Fruit fly (Drosophila melanogaster): Measurements from ENCODE around the gene tos.
A peak's percentile ranks its signal among the peaks of the same experiment; 100 is the strongest.

Gene tos

dm6 chr2L:18717365-18718011 lies 35.6 kb upstream of the tos start (continued):
- TF ChIP-seq Neu2 (GFP tag; optimal IDR thresholded peaks at IDR 0.05; ENCODE audit: borderline replicate concordance) (no peak), Xbp1 (GFP tag; optimal IDR thresholded peaks at IDR 0.05) (peak; percentile 1), grau (tag; optimal IDR thresholded peaks at IDR 0.05) (peak; percentile 30), Ptx1 (GFP tag; IDR thresholded peaks at IDR 0.05) (no peak), sug (tag; optimal IDR thresholded peaks at IDR 0.05) (no peak), grn (GFP tag; optimal IDR thresholded peaks at IDR 0.05) (peak; percentile 45), CG17361 (GFP tag; IDR thresholded peaks at IDR 0.05) (no peak), CG3407 (GFP tag; optimal IDR thresholded peaks at IDR 0.05) (peak; percentile 31), Hr51 (GFP tag; optimal IDR thresholded peaks at IDR 0.05) (no peak), insv (GFP tag; optimal IDR thresholded peaks at IDR 0.05) (no peak), row (GFP tag; IDR thresholded peaks at IDR 0.05) (no peak), CG42726 (GFP tag; IDR thresholded peaks at IDR 0.05; ENCODE audit: partially characterized antibody) (no peak), CG4730 (GFP tag; IDR thresholded peaks at IDR 0.05) (no peak), sc (optimal IDR thresholded peaks at IDR 0.05) (no peak), sc (GFP tag; optimal IDR thresholded peaks at IDR 0.05) (no peak), aop (GFP tag; IDR thresholded peaks at IDR 0.05) (0 out of 2 replicates have a peak, but pooled peaks have one; percentile 34), CG7987 (GFP tag; optimal IDR thresholded peaks at IDR 0.05) (peak; percentile 51), CG10979 (tag; optimal IDR thresholded peaks at IDR 0.05) (peak; percentile 33), Spps (tag; optimal IDR thresholded peaks at IDR 0.05) (no peak), CG33213 (GFP tag; optimal IDR thresholded peaks at IDR 0.05) (no peak), CG17802 (tag; optimal IDR thresholded peaks at IDR 0.05) (no peak), zf30C (GFP tag; optimal IDR thresholded peaks at IDR 0.05) (no peak), BEAF-32 (GFP tag; optimal IDR thresholded peaks at IDR 0.05) (no peak), CG15696 (tag; optimal IDR thresholded peaks at IDR 0.05) (no peak), CG14860 (GFP tag; IDR thresholded peaks at IDR 0.05; ENCODE audit: partially characterized antibody) (no peak), CG10959 (GFP tag; IDR thresholded peaks at IDR 0.05) (no peak), MESR4 (GFP tag; optimal IDR thresholded peaks at IDR 0.05) (no peak), CG16863 (GFP tag; optimal IDR thresholded peaks at IDR 0.05) (no peak), B-H1 (GFP tag; IDR thresholded peaks at IDR 0.05) (no peak), E2f2 (GFP tag; IDR thresholded peaks at IDR 0.05) (0 out of 2 replicates have a peak, but pooled peaks have one; percentile 10), C15 (GFP tag; IDR thresholded peaks at IDR 0.05) (no peak), H2.0 (GFP tag; IDR thresholded peaks at IDR 0.05) (no peak), sna (GFP tag; IDR thresholded peaks at IDR 0.05; ENCODE audit: partially characterized antibody) (no peak), tup (GFP tag; optimal IDR thresholded peaks at IDR 0.05) (no peak), chinmo (GFP tag; IDR thresholded peaks at IDR 0.05; ENCODE audit: partially characterized antibody) (no peak), CG17829 (tag; optimal IDR thresholded peaks at IDR 0.05) (no peak), CG8281 (tag; optimal IDR thresholded peaks at IDR 0.05) (no peak), crol (GFP tag; IDR thresholded peaks at IDR 0.05) (peak; percentile 74), abd-A (tag; optimal IDR thresholded peaks at IDR 0.05) (no peak), nom (GFP tag; optimal IDR thresholded peaks at IDR 0.05) (no peak), Dll (GFP tag; IDR thresholded peaks at IDR 0.05; ENCODE audit: partially characterized antibody) (no peak), nau (GFP tag; optimal IDR thresholded peaks at IDR 0.05) (no peak), HLH54F (GFP tag; optimal IDR thresholded peaks at IDR 0.05) (no peak), Ravus (GFP tag; IDR thresholded peaks at IDR 0.05) (no peak), slp2 (GFP tag; optimal IDR thresholded peaks at IDR 0.05) (no peak), pum (GFP tag; optimal IDR thresholded peaks at IDR 0.05) (no peak), gt (GFP tag; IDR thresholded peaks at IDR 0.05) (no peak), CG3281 (GFP tag; optimal IDR thresholded peaks at IDR 0.05) (no peak), CG15479 (GFP tag; optimal IDR thresholded peaks at IDR 0.05) (no peak), Hmx (GFP tag; optimal IDR thresholded peaks at IDR 0.05) (no peak)

Measured in whole organism, embryonic.